Worm (Caenorhabditis elegans): ENCODE measurements around the gene C02H6.3.

Gene C02H6.3

DNA sequence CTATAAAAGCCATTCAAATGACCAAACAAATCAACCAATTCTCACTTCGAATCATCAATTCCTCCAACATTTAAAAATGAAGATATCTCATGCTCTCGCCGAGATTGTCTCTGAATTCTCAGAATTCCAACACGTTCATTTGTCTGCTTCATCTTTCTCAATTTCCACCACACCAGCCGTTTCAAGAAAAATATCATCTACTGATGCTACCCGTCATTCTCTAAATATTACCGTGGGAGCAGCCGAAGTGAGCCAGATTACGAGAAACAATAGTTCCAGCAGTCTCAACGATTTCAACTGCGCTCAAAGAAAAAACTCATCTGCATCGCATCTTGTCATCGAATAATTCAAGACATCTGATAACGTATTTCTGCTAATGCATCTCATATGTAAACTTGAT, 27.3 kb upstream of the C02H6.3 start, which contains the start of gene F18E3.12:
TSS of gene F18E3.12 (plus strand) at position 77 of the 400 bp plus-strand sequence.
- TF ChIP-seq nhr-129 (tag; optimal IDR thresholded peaks at IDR 0.05) = no peak
- TF ChIP-seq ama-1 (optimal IDR thresholded peaks at IDR 0.05) = peak; percentile 77

- TF ChIP-seq blmp-1 (tag; optimal IDR thresholded peaks at IDR 0.05; ENCODE audit: insufficient read depth) = peak; percentile 78
- no peak for TF ChIP-seq lsy-2 (tag; optimal IDR thresholded peaks at IDR 0.05)
- TF ChIP-seq nhr-129 (tag; optimal IDR thresholded peaks at IDR 0.05) = peak; percentile 84
- peak; percentile 84 for TF ChIP-seq sma-9 (GFP tag; optimal IDR thresholded peaks at IDR 0.05)
- no peak for TF ChIP-seq sma-9 (tag; optimal IDR thresholded peaks at IDR 0.05)
- peak; percentile 49 for TF ChIP-seq sma-3 (GFP tag; optimal IDR thresholded peaks at IDR 0.05)
- TF ChIP-seq zag-1 (tag; optimal IDR thresholded peaks at IDR 0.05) = no peak
- TF ChIP-seq mab-5 (tag; optimal IDR thresholded peaks at IDR 0.05) = no peak
- TF ChIP-seq crh-2 (tag; optimal IDR thresholded peaks at IDR 0.05) = peak; percentile 9
- TF ChIP-seq C34F6.9 (tag; optimal IDR thresholded peaks at IDR 0.05) = no peak
- no peak for TF ChIP-seq dmd-4 (tag; optimal IDR thresholded peaks at IDR 0.05)
- peak; percentile 85 for TF ChIP-seq nhr-25 (tag; optimal IDR thresholded peaks at IDR 0.05)
- peak; percentile 80 for TF ChIP-seq nhr-21 (tag; optimal IDR thresholded peaks at IDR 0.05)
- TF ChIP-seq nhr-12 (tag; optimal IDR thresholded peaks at IDR 0.05) = no peak
- TF ChIP-seq nhr-6 (tag; optimal IDR thresholded peaks at IDR 0.05) = peak; percentile 6
- peak; percentile 89 for TF ChIP-seq ama-1 (optimal IDR thresholded peaks at IDR 0.05)
These were observed 25.6 kb upstream of the C02H6.3 start, which contains the start of gene F18E3.11 for ce11 chrV:7413107-7413774. TSS of gene F18E3.11 (plus strand) at chrV:7413482.

- TF ChIP-seq ama-1 (optimal IDR thresholded peaks at IDR 0.05) = no peak
- no peak for TF ChIP-seq nhr-25 (tag; optimal IDR thresholded peaks at IDR 0.05)
- TF ChIP-seq dmd-4 (tag; optimal IDR thresholded peaks at IDR 0.05) = no peak
- no peak for TF ChIP-seq ceh-82 (tag; optimal IDR thresholded peaks at IDR 0.05)
- no peak for TF ChIP-seq lin-39 (tag; optimal IDR thresholded peaks at IDR 0.05)
- TF ChIP-seq ztf-11 (tag; optimal IDR thresholded peaks at IDR 0.05) = no peak
- TF ChIP-seq lsy-2 (tag; optimal IDR thresholded peaks at IDR 0.05) = no peak
- no peak for TF ChIP-seq ztf-4 (tag; optimal IDR thresholded peaks at IDR 0.05)
- no peak for TF ChIP-seq skn-1 (tag; optimal IDR thresholded peaks at IDR 0.05)
- no peak for TF ChIP-seq nhr-129 (tag; optimal IDR thresholded peaks at IDR 0.05)
- no peak for TF ChIP-seq nhr-11 (tag; optimal IDR thresholded peaks at IDR 0.05)
- no peak for TF ChIP-seq lin-13 (GFP tag; optimal IDR thresholded peaks at IDR 0.05)
- TF ChIP-seq ceh-16 (tag; optimal IDR thresholded peaks at IDR 0.05) = no peak
These were observed 24.0 kb upstream of the C02H6.3 start, which contains the start of gene str-41 for ce11 chrV:7411695-7412094. TSS of gene str-41 (plus strand) at chrV:7411995.

- TF ChIP-seq lin-11 (tag; optimal IDR thresholded peaks at IDR 0.05) (no peak), nhr-25 (tag; optimal IDR thresholded peaks at IDR 0.05) (no peak), nhr-77 (tag; optimal IDR thresholded peaks at IDR 0.05) (no peak), nhr-10 (tag; optimal IDR thresholded peaks at IDR 0.05) (no peak), F13H6.1 (tag; optimal IDR thresholded peaks at IDR 0.05) (no peak), gmeb-1 (tag; optimal IDR thresholded peaks at IDR 0.05) (no peak), ztf-1 (GFP tag; conservative IDR thresholded peaks at IDR 0.05) (no peak), mdl-1 (tag; optimal IDR thresholded peaks at IDR 0.05) (no peak), lsy-2 (tag; optimal IDR thresholded peaks at IDR 0.05) (no peak), ceh-82 (tag; optimal IDR thresholded peaks at IDR 0.05) (no peak)
These were observed 21.9 kb upstream of the C02H6.3 start, which contains the start of gene R13D7.2 for ce11 chrV:7409599-7409998. TSS of gene R13D7.2 (plus strand) at chrV:7409899.

DNA sequence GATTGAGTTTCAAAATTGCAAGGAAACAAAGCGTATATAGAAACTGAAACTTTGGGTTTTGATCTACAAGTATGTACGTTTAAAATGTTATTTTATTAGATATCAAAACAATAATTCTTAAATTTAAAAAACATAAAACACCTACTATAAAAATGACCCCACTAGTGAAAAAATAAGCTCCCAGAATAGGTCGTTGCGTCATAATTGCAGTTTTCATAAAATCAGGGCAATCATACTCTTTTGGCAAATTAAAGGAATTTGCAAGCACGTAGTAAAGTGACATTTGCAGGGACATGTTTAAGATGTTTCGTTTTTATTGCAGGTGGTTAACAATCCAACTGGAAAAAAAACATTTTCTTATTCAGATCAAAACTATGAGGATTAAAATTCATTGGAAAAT, 20.9 kb upstream of the C02H6.3 start, which contains the start of gene srt-6:
TSS of gene srt-6 (minus strand) at position 295 of the 400 bp plus-strand sequence.
- no peak for TF ChIP-seq nhr-21 (tag; optimal IDR thresholded peaks at IDR 0.05)
- TF ChIP-seq alr-1 (tag; optimal IDR thresholded peaks at IDR 0.05) = no peak
- no peak for TF ChIP-seq snpc-4 (tag; optimal IDR thresholded peaks at IDR 0.05)
- TF ChIP-seq nhr-237 (tag; optimal IDR thresholded peaks at IDR 0.05) = no peak
